Worm (Caenorhabditis elegans) whole organism, early embryonic: ENCODE data around the gene str-228.

Source experiments
- aly-1 ChIP-seq: sonication (generic microtip); optimal IDR thresholded peaks from 2 replicates; lab custom pipeline; 2016; ENCODE audit warnings: missing genetic modification characterization, missing compliant biosample characterization
- ama-1 ChIP-seq: fragments of 150-350 bp; optimal IDR thresholded peaks from 2 replicates; lab custom pipeline; 2014
- ceh-13 ChIP-seq: fragments of 200-800 bp; sonication (Bioruptor generic); optimal IDR thresholded peaks from 2 replicates; lab custom pipeline; 2018; ENCODE audit warnings: mild to moderate bottlenecking, missing genetic modification characterization, missing compliant biosample characterization
- ets-7 ChIP-seq: sonication (generic microtip); optimal IDR thresholded peaks from 2 replicates; lab custom pipeline; 2016; ENCODE audit warnings: missing genotype, missing genetic modification characterization, missing compliant biosample characterization
- flt-1 ChIP-seq: fragments of 200-800 bp; sonication (Bioruptor generic); IDR thresholded peaks from 2 replicates; pipeline ENCODE4 v1.3.6; 2022; ENCODE audit warnings: missing genetic modification characterization, missing compliant biosample characterization
- hmbx-1 ChIP-seq: sonication (generic microtip); optimal IDR thresholded peaks from 2 replicates; lab custom pipeline; 2016; ENCODE audit warnings: mild to moderate bottlenecking, missing genetic modification characterization, missing compliant biosample characterization
- hmg-4 ChIP-seq: fragments of 200-800 bp; sonication (Bioruptor generic); optimal IDR thresholded peaks from 2 replicates; lab custom pipeline; 2018; ENCODE audit warnings: mild to moderate bottlenecking, missing genetic modification characterization, missing compliant biosample characterization
- hnd-1 ChIP-seq: sonication (generic microtip); optimal IDR thresholded peaks from 2 replicates; lab custom pipeline; 2016; ENCODE audit warnings: missing genetic modification characterization, missing compliant biosample characterization
- pes-1 ChIP-seq: fragments of 200-800 bp; sonication (Bioruptor generic); IDR thresholded peaks from 2 replicates; pipeline ENCODE4 v1.3.6; 2022; ENCODE audit warnings: missing genetic modification reagents, missing genetic modification characterization, missing compliant biosample characterization
- scrt-1 ChIP-seq: fragments of 200-800 bp; sonication (Bioruptor generic); IDR thresholded peaks from 2 replicates; pipeline ENCODE4 v1.3.6; 2022; ENCODE audit warnings: missing genetic modification characterization, missing compliant biosample characterization
- sea-1 ChIP-seq: fragments of 200-800 bp; sonication (Bioruptor generic); conservative IDR thresholded peaks from 2 replicates; pipeline ENCODE4 v1.3.6; 2022; ENCODE audit warnings: missing genetic modification characterization, missing compliant biosample characterization
- tbx-11 ChIP-seq: fragments of 200-800 bp; sonication (Bioruptor generic); IDR thresholded peaks from 2 replicates; pipeline ENCODE4 v1.3.6; 2022; ENCODE audit warnings: missing genetic modification characterization, missing compliant biosample characterization
- tbx-37 ChIP-seq: fragments of 200-800 bp; sonication (Bioruptor generic); conservative IDR thresholded peaks from 2 replicates; pipeline ENCODE4 v1.3.6; 2022; ENCODE audit warnings: missing genetic modification reagents, missing genetic modification characterization, missing compliant biosample characterization
- tra-4 ChIP-seq: sonication (generic microtip); optimal IDR thresholded peaks from 2 replicates; lab custom pipeline; 2017; ENCODE audit warnings: missing genetic modification characterization, missing compliant biosample characterization

DNA sequence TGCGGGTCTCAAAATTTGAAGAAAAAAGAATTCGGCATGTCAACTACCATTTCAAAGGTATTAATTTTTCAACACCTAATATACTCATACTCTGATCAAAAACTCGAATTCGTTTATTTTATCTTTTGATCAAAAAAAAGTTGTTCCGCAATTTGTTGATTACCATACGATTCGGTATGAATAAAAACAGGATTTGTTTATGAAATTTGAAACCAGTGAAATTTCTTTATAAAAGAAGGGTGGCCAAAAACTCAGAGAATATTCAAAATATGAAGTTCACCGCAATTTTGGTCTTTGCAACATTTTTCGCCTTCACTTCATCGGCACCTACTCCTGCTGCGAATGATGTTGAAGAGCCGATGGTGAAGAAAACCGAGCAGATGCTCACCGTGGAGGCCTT lies 7.9 kb upstream of the str-228 start, which contains the start of the genes C07G3.8 and C07G3.10:
- TF ChIP-seq ama-1 (lab: Kevin White, UChicago) (no peak), aly-1 (tag; lab: Kevin White, UChicago) (no peak), flt-1 (GFP tag; lab: Robert Waterston, UW) (no peak), hnd-1 (tag; lab: Kevin White, UChicago) (no peak), hmbx-1 (no peak), sea-1 (GFP tag; lab: Robert Waterston, UW) (no peak), pes-1 (GFP tag; lab: Robert Waterston, UW) (no peak), tbx-11 (no peak), hmg-4 (GFP tag; lab: Kevin White, UChicago) (no peak), scrt-1 (GFP tag; lab: Robert Waterston, UW) (no peak), ceh-13 (no peak), tbx-37 (GFP tag; lab: Robert Waterston, UW) (no peak), tra-4 (tag; lab: Kevin White, UChicago) (no peak), ets-7 (tag; lab: Kevin White, UChicago) (no peak)
